7 worm cellular contexts compared by ENCODE assay signal in genomic region chrV:10679990-10680602, ce11.
TF ChIP-seq lines count a peak whose summit lies in the region.

No protein-coding gene starts in this region.

TF ChIP-seq in whole organism, L1 larva, 84 proteins besides CTCF, POLR2A, EP300 and RAD21 (continues in another document):
- no peak for TF ChIP-seq nhr-11 (tag; optimal IDR thresholded peaks at IDR 0.05; lab: Kevin White, UChicago)
- peak in 1 of 3 experiments; percentile 28 for TF ChIP-seq dpl-1 (GFP tag; optimal IDR thresholded peaks at IDR 0.05; lab: Kevin White, UChicago)
- peak; percentile 2 for TF ChIP-seq nhr-47 (tag; optimal IDR thresholded peaks at IDR 0.05; lab: Kevin White, UChicago)
- TF ChIP-seq lin-14 (GFP tag; optimal IDR thresholded peaks at IDR 0.05; lab: Kevin White, UChicago), result peak; percentile 51
- TF ChIP-seq vab-15 (tag; optimal IDR thresholded peaks at IDR 0.05; lab: Kevin White, UChicago), result no peak
- peak; percentile 66 for TF ChIP-seq fkh-10 (GFP tag; optimal IDR thresholded peaks at IDR 0.05; lab: Kevin White, UChicago)
- TF ChIP-seq hlh-17 (GFP tag; optimal IDR thresholded peaks at IDR 0.05; lab: Kevin White, UChicago; ENCODE audit: borderline replicate concordance), result no peak
- TF ChIP-seq lin-35 (GFP tag; optimal IDR thresholded peaks at IDR 0.05; lab: Kevin White, UChicago), result peak in 1 of 2 experiments; percentile 30
- peak; percentile 52 to 88 for TF ChIP-seq lsy-2 (tag; optimal IDR thresholded peaks at IDR 0.05; lab: Kevin White, UChicago)
- no peak for TF ChIP-seq nhr-19 (GFP tag; conservative IDR thresholded peaks at IDR 0.05; lab: Robert Waterston, UW)
- TF ChIP-seq fos-1 (tag; optimal IDR thresholded peaks at IDR 0.05; lab: Kevin White, UChicago), result no peak
- TF ChIP-seq aly-2 (tag; optimal IDR thresholded peaks at IDR 0.05; lab: Kevin White, UChicago), result no peak
- TF ChIP-seq mep-1 (tag; optimal IDR thresholded peaks at IDR 0.05; lab: Kevin White, UChicago), result peak; percentile 55

TF ChIP-seq in whole organism, L2 larva, 48 proteins besides CTCF, POLR2A, EP300 and RAD21:
- TF ChIP-seq lsy-2 (tag; optimal IDR thresholded peaks at IDR 0.05; lab: Kevin White, UChicago), result peak in 1 of 2 experiments; percentile 73
- peak; percentile 42 for TF ChIP-seq C34F6.9 (tag; optimal IDR thresholded peaks at IDR 0.05; lab: Kevin White, UChicago)
- no peak for TF ChIP-seq nhr-6 (tag; optimal IDR thresholded peaks at IDR 0.05; lab: Kevin White, UChicago)
- TF ChIP-seq unc-55 (GFP tag; optimal IDR thresholded peaks at IDR 0.05; lab: Kevin White, UChicago), result peak; percentile 41
- peak; percentile 3 for TF ChIP-seq nhr-129 (tag; optimal IDR thresholded peaks at IDR 0.05; lab: Kevin White, UChicago)

TF ChIP-seq in whole organism, L3 larva, 47 proteins besides CTCF, POLR2A, EP300 and RAD21:
- TF ChIP-seq nhr-25 (tag; optimal IDR thresholded peaks at IDR 0.05; lab: Kevin White, UChicago), result no peak
- no peak for TF ChIP-seq fkh-10 (GFP tag; optimal IDR thresholded peaks at IDR 0.05; lab: Kevin White, UChicago)
- TF ChIP-seq skn-1 (tag; optimal IDR thresholded peaks at IDR 0.05; lab: Kevin White, UChicago), result no peak
- TF ChIP-seq unc-62 (GFP tag; optimal IDR thresholded peaks at IDR 0.05; lab: Kevin White, UChicago), result no peak
- peak; percentile 18 for TF ChIP-seq nfya-1 (tag; optimal IDR thresholded peaks at IDR 0.05; lab: Kevin White, UChicago; ENCODE audit: insufficient read depth)

TF ChIP-seq in whole organism, L4 larva, 104 proteins besides CTCF, POLR2A, EP300 and RAD21:
- TF ChIP-seq nhr-11 (tag; optimal IDR thresholded peaks at IDR 0.05; lab: Kevin White, UChicago), result no peak
- TF ChIP-seq aha-1 (tag; lab: Kevin White, UChicago), result peak; percentile 65
- TF ChIP-seq lsy-2 (tag; optimal IDR thresholded peaks at IDR 0.05; lab: Kevin White, UChicago), result peak in 1 of 2 experiments; percentile 77
- no peak for TF ChIP-seq lin-1 (GFP tag; IDR thresholded peaks at IDR 0.05; lab: Robert Waterston, UW)
- TF ChIP-seq saeg-2 (GFP tag; IDR thresholded peaks at IDR 0.05; lab: Robert Waterston, UW), result no peak
- TF ChIP-seq F44E2.7 (GFP tag; IDR thresholded peaks at IDR 0.05; lab: Robert Waterston, UW), result no peak
- TF ChIP-seq dmd-8 (GFP tag; IDR thresholded peaks at IDR 0.05; lab: Robert Waterston, UW), result no peak
- no peak for TF ChIP-seq nhr-42 (GFP tag; IDR thresholded peaks at IDR 0.05; lab: Robert Waterston, UW)
- no peak for TF ChIP-seq Y5F2A.4 (GFP tag; optimal IDR thresholded peaks at IDR 0.05; lab: Kevin White, UChicago)
- TF ChIP-seq rbr-2 (tag; optimal IDR thresholded peaks at IDR 0.05; lab: Kevin White, UChicago), result no peak
- no peak for TF ChIP-seq jun-1 (tag; optimal IDR thresholded peaks at IDR 0.05; lab: Kevin White, UChicago)
- TF ChIP-seq arid-1 (GFP tag; conservative IDR thresholded peaks at IDR 0.05; lab: Robert Waterston, UW), result no peak
- no peak for TF ChIP-seq nhr-102 (tag; optimal IDR thresholded peaks at IDR 0.05; lab: Kevin White, UChicago)
- TF ChIP-seq ceh-82 (tag; optimal IDR thresholded peaks at IDR 0.05; lab: Kevin White, UChicago), result no peak
- TF ChIP-seq fkh-10 (GFP tag; optimal IDR thresholded peaks at IDR 0.05; lab: Kevin White, UChicago), result peak; percentile 43
- peak; percentile 24 for TF ChIP-seq mes-2 (tag; optimal IDR thresholded peaks at IDR 0.05; lab: Kevin White, UChicago; ENCODE audit: poor library complexity, severe bottlenecking)

TF ChIP-seq in whole organism, late embryonic, 69 proteins besides CTCF, POLR2A, EP300 and RAD21:
- TF ChIP-seq ref-2 (tag; optimal IDR thresholded peaks at IDR 0.05; lab: Kevin White, UChicago) (no peak), unc-42 (tag; optimal IDR thresholded peaks at IDR 0.05; lab: Kevin White, UChicago) (peak; percentile 80)

TF ChIP-seq in whole organism, mixed stage, embryonic, 35 proteins besides CTCF, POLR2A, EP300 and RAD21:
- no peak for TF ChIP-seq cnd-1 (tag; optimal IDR thresholded peaks at IDR 0.05; lab: Kevin White, UChicago)
- TF ChIP-seq flh-1 (GFP tag; optimal IDR thresholded peaks at IDR 0.05; lab: Kevin White, UChicago), result no peak
- peak; percentile 68 for TF ChIP-seq ces-1 (GFP tag; optimal IDR thresholded peaks at IDR 0.05; lab: Kevin White, UChicago)
- no peak for TF ChIP-seq ztf-11 (tag; optimal IDR thresholded peaks at IDR 0.05; lab: Kevin White, UChicago)
- peak; percentile 83 for TF ChIP-seq lsy-2 (tag; optimal IDR thresholded peaks at IDR 0.05; lab: Kevin White, UChicago)

TF ChIP-seq in whole organism, young adult, 124 proteins besides CTCF, POLR2A, EP300 and RAD21:
- TF ChIP-seq cebp-1 (GFP tag; IDR thresholded peaks at IDR 0.05; lab: Robert Waterston, UW), result no peak
- TF ChIP-seq cebp-1 (tag; optimal IDR thresholded peaks at IDR 0.05; lab: Kevin White, UChicago), result peak; percentile 11
- TF ChIP-seq lsl-1 (GFP tag; optimal IDR thresholded peaks at IDR 0.05; lab: Kevin White, UChicago), result peak; percentile 51
- no peak for TF ChIP-seq D2030.7 (GFP tag; IDR thresholded peaks at IDR 0.05; lab: Robert Waterston, UW)
